Worm (Caenorhabditis elegans): ENCODE results near the gene nca-2.

nca-2 gene

DNA sequence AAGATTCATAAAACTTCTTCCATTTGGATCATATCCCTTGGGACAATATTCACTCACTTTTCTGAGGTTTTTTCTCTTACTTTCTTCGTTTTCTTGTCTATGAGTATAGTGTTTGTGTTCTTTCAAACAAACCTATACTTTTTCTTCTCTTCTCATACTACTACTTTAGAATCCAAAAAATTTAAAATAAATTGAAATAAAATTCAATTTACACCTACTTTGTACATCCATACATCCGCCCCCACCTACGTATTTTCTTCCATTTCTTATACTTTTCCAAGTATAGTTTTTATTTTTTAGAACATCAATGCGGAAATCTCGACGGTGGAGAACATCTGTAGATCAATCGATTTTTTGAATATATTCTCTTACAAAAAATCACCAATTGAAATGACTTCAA is at the start of gene nca-2:
Gene nca-2 (plus strand): TSS at position 301 of the 400 bp plus-strand sequence.
- TF ChIP-seq nhr-28 (tag; optimal IDR thresholded peaks at IDR 0.05) (no peak), ztf-11 (tag; optimal IDR thresholded peaks at IDR 0.05) (no peak), ZK546.5 (tag; optimal IDR thresholded peaks at IDR 0.05) (no peak), eor-1 (tag; optimal IDR thresholded peaks at IDR 0.05) (no peak), unc-62 (GFP tag; optimal IDR thresholded peaks at IDR 0.05) (no peak), ztf-4 (tag; optimal IDR thresholded peaks at IDR 0.05) (no peak), R02D3.7 (tag; optimal IDR thresholded peaks at IDR 0.05) (no peak), fos-1 (tag; optimal IDR thresholded peaks at IDR 0.05) (no peak), hmg-11 (tag; optimal IDR thresholded peaks at IDR 0.05) (no peak)

DNA sequence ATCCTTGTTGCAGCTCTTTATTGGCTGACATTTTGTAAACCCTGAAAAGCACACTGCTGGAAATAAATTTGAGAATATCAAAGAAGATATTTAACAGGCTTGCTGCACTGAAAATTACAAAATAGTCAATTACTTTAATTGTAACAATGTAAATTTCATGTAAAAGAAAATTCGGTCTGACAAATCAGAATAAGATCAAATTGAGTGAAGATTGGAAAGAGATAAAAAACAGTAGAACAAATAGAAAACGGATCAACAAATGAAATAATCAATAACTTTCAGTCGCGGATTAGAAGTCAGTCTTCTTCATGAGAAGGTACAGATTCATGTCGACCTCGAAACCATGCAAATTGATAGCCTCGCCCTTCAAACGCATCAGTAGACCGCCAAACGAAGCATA is 48.3 kb upstream of the nca-2 start, which contains the start of gene rars-1:
Gene rars-1 (minus strand): TSS at position 101 of the 400 bp plus-strand sequence.
- TF ChIP-seq lin-39 (tag; optimal IDR thresholded peaks at IDR 0.05): no peak
- no peak for TF ChIP-seq nhr-76 (tag; optimal IDR thresholded peaks at IDR 0.05)
- no peak for TF ChIP-seq elt-2 (tag; optimal IDR thresholded peaks at IDR 0.05)
- no peak for TF ChIP-seq elt-1 (tag; optimal IDR thresholded peaks at IDR 0.05)
- no peak for TF ChIP-seq eor-1 (tag; optimal IDR thresholded peaks at IDR 0.05)
- no peak for TF ChIP-seq hmg-11 (tag; optimal IDR thresholded peaks at IDR 0.05)
- no peak for TF ChIP-seq mml-1 (tag; optimal IDR thresholded peaks at IDR 0.05)
- TF ChIP-seq ceh-16 (tag; optimal IDR thresholded peaks at IDR 0.05): no peak
- no peak for TF ChIP-seq aly-2 (tag; optimal IDR thresholded peaks at IDR 0.05)
- no peak for TF ChIP-seq R02D3.7 (tag; optimal IDR thresholded peaks at IDR 0.05)
- no peak for TF ChIP-seq fkh-10 (GFP tag; optimal IDR thresholded peaks at IDR 0.05)
- TF ChIP-seq ceh-82 (tag; optimal IDR thresholded peaks at IDR 0.05): no peak
- no peak for TF ChIP-seq nhr-12 (tag; optimal IDR thresholded peaks at IDR 0.05)
- no peak for TF ChIP-seq unc-62 (GFP tag; optimal IDR thresholded peaks at IDR 0.05)

DNA sequence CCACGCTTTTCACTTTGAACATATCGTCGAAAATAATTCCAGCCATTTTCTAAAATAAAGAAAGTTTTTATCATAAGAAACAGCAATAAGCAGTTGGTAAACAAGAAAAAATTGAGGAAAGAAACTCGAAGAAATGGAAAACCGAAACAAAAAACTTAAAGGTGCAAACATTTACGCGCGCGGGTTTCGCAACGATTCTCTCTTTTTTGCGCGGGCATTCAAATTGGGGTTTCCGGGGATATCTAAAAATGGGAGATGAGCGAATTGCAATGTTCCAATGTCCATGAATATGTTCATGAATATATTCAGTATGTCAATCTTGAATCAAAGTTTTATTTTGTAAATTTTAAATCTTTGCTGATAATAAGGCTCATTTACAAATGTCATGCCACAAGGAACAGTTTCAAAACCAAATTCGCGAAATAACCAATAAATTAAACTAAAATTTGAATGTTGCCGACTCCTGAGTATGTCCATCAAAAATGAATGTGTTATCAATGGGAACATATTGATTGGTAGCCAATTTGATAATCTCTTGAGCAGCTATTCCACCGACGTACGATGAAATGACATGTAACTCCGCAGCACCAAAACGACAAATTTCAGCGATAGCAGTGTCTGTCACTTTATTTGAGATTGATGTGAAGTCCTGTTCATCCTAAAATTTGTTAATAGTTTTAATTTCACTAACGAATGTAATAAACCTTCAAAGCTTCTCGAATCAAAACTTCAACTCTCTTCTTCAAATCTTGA is 47.2 kb upstream of the nca-2 start, which contains the start of gene rpb-8:
Gene rpb-8 (minus strand): TSS at position 49 of the 753 bp plus-strand sequence.
- peak; percentile 38 for TF ChIP-seq ama-1 (optimal IDR thresholded peaks at IDR 0.05)
- no peak for TF ChIP-seq nhr-12 (tag; optimal IDR thresholded peaks at IDR 0.05)
- peak; percentile 72 for TF ChIP-seq nfya-1 (tag; optimal IDR thresholded peaks at IDR 0.05; ENCODE audit: insufficient read depth)
- peak; percentile 71 for TF ChIP-seq lin-15B (tag; optimal IDR thresholded peaks at IDR 0.05)
- TF ChIP-seq elt-2 (tag; optimal IDR thresholded peaks at IDR 0.05): peak; percentile 3
- no peak for TF ChIP-seq ceh-9 (tag; optimal IDR thresholded peaks at IDR 0.05)
- peak; percentile 8 for TF ChIP-seq nhr-25 (tag; optimal IDR thresholded peaks at IDR 0.05)
- peak; percentile 61 for TF ChIP-seq lin-39 (tag; optimal IDR thresholded peaks at IDR 0.05)
- peak; percentile 71 for TF ChIP-seq pha-4 (tag; optimal IDR thresholded peaks at IDR 0.05)
- TF ChIP-seq ZK546.5 (tag; optimal IDR thresholded peaks at IDR 0.05): no peak
- peak; percentile 57 for TF ChIP-seq egl-5 (tag; optimal IDR thresholded peaks at IDR 0.05)
- peak; percentile 66 for TF ChIP-seq nhr-23 (tag; optimal IDR thresholded peaks at IDR 0.05)
- peak; percentile 37 for TF ChIP-seq snpc-4 (tag; optimal IDR thresholded peaks at IDR 0.05)

DNA sequence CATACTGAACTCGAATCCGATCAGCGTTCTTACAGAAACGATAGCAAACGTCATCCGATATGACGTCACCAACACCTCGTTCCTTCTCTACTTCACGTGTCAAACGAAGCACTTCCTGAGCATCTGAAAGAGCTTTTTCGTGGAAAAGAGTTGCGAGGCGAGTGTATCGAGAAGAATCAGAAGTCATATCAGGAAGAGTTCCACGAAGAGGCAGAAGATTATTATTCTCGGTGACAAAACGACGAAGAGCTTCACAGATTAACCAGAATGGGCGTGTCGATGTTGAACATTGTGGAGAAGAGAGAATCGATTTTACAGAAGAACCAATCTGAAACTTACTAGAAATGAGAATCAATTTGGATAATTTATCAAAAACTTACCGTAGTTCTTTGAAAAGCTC is 46.5 kb upstream of the nca-2 start:
- TF ChIP-seq nhr-12 (tag; optimal IDR thresholded peaks at IDR 0.05) (no peak), nfya-1 (tag; optimal IDR thresholded peaks at IDR 0.05; ENCODE audit: insufficient read depth) (no peak), egl-27 (tag; optimal IDR thresholded peaks at IDR 0.05) (no peak), nhr-28 (tag; optimal IDR thresholded peaks at IDR 0.05) (no peak), lin-39 (tag; optimal IDR thresholded peaks at IDR 0.05) (no peak), unc-39 (tag; optimal IDR thresholded peaks at IDR 0.05) (no peak), nhr-77 (tag; optimal IDR thresholded peaks at IDR 0.05) (no peak), fkh-10 (GFP tag; optimal IDR thresholded peaks at IDR 0.05) (no peak), ZK546.5 (tag; optimal IDR thresholded peaks at IDR 0.05) (no peak), nhr-43 (tag; optimal IDR thresholded peaks at IDR 0.05; ENCODE audit: poor library complexity, severe bottlenecking) (no peak), nhr-23 (tag; optimal IDR thresholded peaks at IDR 0.05) (no peak)

DNA sequence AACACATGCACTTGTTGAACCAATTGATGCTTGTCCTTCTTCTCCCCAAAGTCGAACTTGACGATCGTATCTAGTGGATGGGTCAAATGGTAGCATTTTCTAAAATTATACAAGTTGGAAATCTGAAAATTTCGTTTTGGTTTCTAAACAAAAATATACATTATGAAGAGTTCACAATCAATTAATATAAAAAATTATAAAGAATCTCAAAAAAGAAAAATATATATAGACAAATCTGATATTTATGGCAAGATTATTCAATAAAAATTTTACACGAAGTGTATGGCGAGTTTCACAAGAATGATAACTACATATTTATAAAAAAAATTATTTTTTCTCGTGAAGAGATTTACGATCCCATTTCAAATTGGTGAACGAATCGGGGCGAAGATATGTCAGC is 45.1 kb upstream of the nca-2 start, which contains the start of gene ula-1:
Gene ula-1 (minus strand): TSS at position 101 of the 400 bp plus-strand sequence.
- TF ChIP-seq lin-39 (tag; optimal IDR thresholded peaks at IDR 0.05) (no peak), nhr-77 (tag; optimal IDR thresholded peaks at IDR 0.05) (no peak), skn-1 (tag; optimal IDR thresholded peaks at IDR 0.05) (no peak), nhr-23 (tag; optimal IDR thresholded peaks at IDR 0.05) (no peak), ceh-9 (tag; optimal IDR thresholded peaks at IDR 0.05) (no peak), tbx-2 (tag; optimal IDR thresholded peaks at IDR 0.05) (no peak), fkh-2 (tag; optimal IDR thresholded peaks at IDR 0.05) (no peak), elt-1 (tag; optimal IDR thresholded peaks at IDR 0.05) (no peak), eor-1 (tag; optimal IDR thresholded peaks at IDR 0.05) (no peak), nfya-1 (tag; optimal IDR thresholded peaks at IDR 0.05; ENCODE audit: insufficient read depth) (no peak), nhr-67 (tag; optimal IDR thresholded peaks at IDR 0.05) (no peak), unc-62 (GFP tag; optimal IDR thresholded peaks at IDR 0.05) (no peak), fkh-10 (GFP tag; optimal IDR thresholded peaks at IDR 0.05) (no peak), pha-4 (tag; optimal IDR thresholded peaks at IDR 0.05) (no peak), lin-15B (tag; optimal IDR thresholded peaks at IDR 0.05) (no peak), nhr-12 (tag; optimal IDR thresholded peaks at IDR 0.05) (no peak), hmg-11 (tag; optimal IDR thresholded peaks at IDR 0.05) (no peak), elt-2 (tag; optimal IDR thresholded peaks at IDR 0.05) (no peak), unc-39 (tag; optimal IDR thresholded peaks at IDR 0.05) (no peak)
